Worm (Caenorhabditis elegans): ENCODE measurements around the gene F09C6.10.

- TF ChIP-seq lin-1 (GFP tag; IDR thresholded peaks at IDR 0.05), result no peak
- no peak for TF ChIP-seq unc-62 (GFP tag; optimal IDR thresholded peaks at IDR 0.05 in 1 of 2)
- no peak for TF ChIP-seq unc-62 (tag; optimal IDR thresholded peaks at IDR 0.05)
- TF ChIP-seq D1046.2 (GFP tag; IDR thresholded peaks at IDR 0.05), result no peak
- no peak for TF ChIP-seq F37D6.2 (tag; optimal IDR thresholded peaks at IDR 0.05)
- no peak for TF ChIP-seq vab-7 (GFP tag; IDR thresholded peaks at IDR 0.05)
- TF ChIP-seq nhr-11 (tag; optimal IDR thresholded peaks at IDR 0.05), result no peak
- no peak for TF ChIP-seq dpl-1 (GFP tag; optimal IDR thresholded peaks at IDR 0.05)
- no peak for TF ChIP-seq lsy-2 (tag; optimal IDR thresholded peaks at IDR 0.05)
Measured at ce11 chrV:16916079-16916478, at the start of gene F09C6.10.

All from whole organism, L4 larva.